Worm (Caenorhabditis elegans) whole organism, L3 larva: ENCODE measurements around the gene rpt-2.

ENCODE experiments used
- R02D3.7 ChIP-seq: fragments of 150-350 bp; optimal IDR thresholded peaks from 2 replicates; lab custom pipeline; 2014; ENCODE audit warnings: missing biosample characterization, missing genetic modification characterization
- ZK546.5 ChIP-seq: sonication (generic microtip); optimal IDR thresholded peaks from 2 replicates; lab custom pipeline; 2017; ENCODE audit warnings: missing biosample characterization, missing genetic modification characterization
- ama-1 ChIP-seq: fragments of 150-350 bp; optimal IDR thresholded peaks from 2 replicates; lab custom pipeline; 2018
- ceh-16 ChIP-seq: sonication (generic microtip); optimal IDR thresholded peaks from 2 replicates; lab custom pipeline; 2017; ENCODE audit warnings: missing biosample characterization, missing genetic modification characterization
- ceh-82 ChIP-seq: fragments of 150-350 bp; optimal IDR thresholded peaks from 2 replicates; lab custom pipeline; 2014; ENCODE audit warnings: missing biosample characterization, missing genetic modification characterization
- ceh-9 ChIP-seq: sonication (generic microtip); optimal IDR thresholded peaks from 2 replicates; lab custom pipeline; 2018; ENCODE audit warnings: missing biosample characterization, missing genetic modification characterization
- egl-5 ChIP-seq: fragments of 150-350 bp; optimal IDR thresholded peaks from 2 replicates; lab custom pipeline; 2017; ENCODE audit warnings: missing biosample characterization, missing genetic modification reagents, missing genetic modification characterization, inconsistent platforms
- elt-2 ChIP-seq: sonication (generic microtip); optimal IDR thresholded peaks from 2 replicates; lab custom pipeline; 2016; ENCODE audit warnings: missing genetic modification reagents, mild to moderate bottlenecking, missing genetic modification characterization, missing compliant biosample characterization
- elt-3 ChIP-seq, 3 experiments: fragments of 150-350 bp in 1 of 3; sonication (generic microtip) in 2 of 3; optimal IDR thresholded peaks; 2 replicates in 2 of 3; 4 replicates in 1 of 3; lab custom pipeline; 2014 to 2017; ENCODE audit warnings: missing biosample characterization in 3 of 3, missing genetic modification characterization in 3 of 3
- fkh-2 ChIP-seq: fragments of 150-350 bp; optimal IDR thresholded peaks from 2 replicates; lab custom pipeline; 2014; ENCODE audit warnings: missing biosample characterization, missing genetic modification reagents, missing genetic modification characterization
- jun-1 ChIP-seq: fragments of 150-350 bp; optimal IDR thresholded peaks from 2 replicates; lab custom pipeline; 2014; ENCODE audit warnings: missing biosample characterization, missing genetic modification reagents, missing genetic modification characterization
- lin-15B ChIP-seq: fragments of 150-350 bp; optimal IDR thresholded peaks from 2 replicates; lab custom pipeline; 2014; ENCODE audit warnings: missing biosample characterization, missing genetic modification characterization
- lsy-12 ChIP-seq: sonication (generic microtip); optimal IDR thresholded peaks from 2 replicates; lab custom pipeline; 2016; ENCODE audit warnings: mild to moderate bottlenecking, missing genetic modification characterization, missing compliant biosample characterization
- mdl-1 ChIP-seq: fragments of 150-350 bp; optimal IDR thresholded peaks from 2 replicates; lab custom pipeline; 2014; ENCODE audit warnings: missing biosample characterization, missing genetic modification characterization
- mml-1 ChIP-seq: fragments of 150-350 bp; sonication (generic microtip); optimal IDR thresholded peaks from 3 replicates; lab custom pipeline; 2014; ENCODE audit warnings: missing biosample characterization, missing genetic modification characterization
- nfya-1 ChIP-seq: sonication (generic microtip); optimal IDR thresholded peaks from 2 replicates; lab custom pipeline; 2017; ENCODE audit warnings: missing genetic modification characterization, mild to moderate bottlenecking, missing compliant biosample characterization, antibody characterized with exemption, moderate library complexity; ENCODE audit not compliant: insufficient read depth
- nhr-11 ChIP-seq: fragments of 150-350 bp; optimal IDR thresholded peaks from 2 replicates; lab custom pipeline; 2014; ENCODE audit warnings: missing biosample characterization, missing genetic modification characterization
- nhr-12 ChIP-seq: fragments of 150-350 bp; optimal IDR thresholded peaks from 2 replicates; lab custom pipeline; 2014; ENCODE audit warnings: missing biosample characterization, missing genetic modification characterization
- nhr-23 ChIP-seq: fragments of 150-350 bp; optimal IDR thresholded peaks from 2 replicates; lab custom pipeline; 2014; ENCODE audit warnings: missing biosample characterization, missing genetic modification reagents, missing genetic modification characterization
- nhr-237 ChIP-seq: fragments of 150-350 bp; optimal IDR thresholded peaks from 2 replicates; lab custom pipeline; 2014; ENCODE audit warnings: missing biosample characterization, missing genetic modification characterization
- nhr-43 ChIP-seq: sonication (generic microtip); optimal IDR thresholded peaks from 2 replicates; lab custom pipeline; 2016; ENCODE audit warnings: mild to moderate bottlenecking, missing genetic modification characterization, missing compliant biosample characterization; ENCODE audit not compliant: poor library complexity, severe bottlenecking
- nhr-76 ChIP-seq: fragments of 150-350 bp; sonication (generic microtip); optimal IDR thresholded peaks from 5 replicates; lab custom pipeline; 2014; ENCODE audit warnings: missing biosample characterization, missing genetic modification characterization
- pqm-1 ChIP-seq: fragments of 150-350 bp; optimal IDR thresholded peaks from 2 replicates; lab custom pipeline; 2017; ENCODE audit warnings: missing biosample characterization, missing genetic modification characterization, inconsistent platforms
- sea-2 ChIP-seq: fragments of 150-350 bp; sonication (generic microtip); optimal IDR thresholded peaks from 4 replicates; lab custom pipeline; 2014; ENCODE audit warnings: missing biosample characterization, missing genetic modification reagents, missing genetic modification characterization
- snpc-4 ChIP-seq: fragments of 150-350 bp; optimal IDR thresholded peaks from 2 replicates; lab custom pipeline; 2014; ENCODE audit warnings: missing biosample characterization, missing genetic modification characterization
- tbx-2 ChIP-seq: sonication (generic microtip); optimal IDR thresholded peaks from 2 replicates; lab custom pipeline; 2016; ENCODE audit warnings: mild to moderate bottlenecking, missing genetic modification characterization, missing compliant biosample characterization
- unc-62 ChIP-seq: fragments of 150-350 bp; sonication (generic microtip); optimal IDR thresholded peaks from 4 replicates; lab custom pipeline; 2014; ENCODE audit warnings: missing biosample characterization, missing genetic modification reagents, missing genetic modification characterization
- zag-1 ChIP-seq: fragments of 150-350 bp; optimal IDR thresholded peaks from 2 replicates; lab custom pipeline; 2014; ENCODE audit warnings: missing biosample characterization, missing genetic modification characterization
- ztf-4 ChIP-seq: fragments of 150-350 bp; optimal IDR thresholded peaks from 2 replicates; lab custom pipeline; 2014; ENCODE audit warnings: missing biosample characterization, missing genetic modification characterization

The rpt-2 gene

DNA sequence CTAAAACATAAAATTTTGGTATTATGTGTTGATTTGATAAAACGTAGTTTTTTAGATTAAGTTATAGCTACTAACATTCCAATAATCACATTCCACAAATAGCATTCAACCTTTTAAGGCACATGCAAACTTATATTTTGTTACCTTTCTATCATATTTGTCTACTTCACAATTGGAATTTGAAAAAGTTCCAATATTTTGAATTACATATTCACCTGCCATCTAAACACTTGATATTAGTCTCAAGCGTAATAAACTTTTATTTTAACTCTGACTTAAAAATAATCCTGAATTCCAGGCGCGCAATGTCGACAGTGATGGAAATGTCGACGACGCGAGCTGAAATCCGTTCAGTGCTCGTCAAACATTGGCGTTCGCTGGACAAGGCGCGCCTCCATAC is 41.7 kb downstream of the rpt-2 start, which contains the start of gene acy-2:
Gene acy-2, plus strand, starts transcription at position 301 of the 400 bp plus-strand sequence.
- TF ChIP-seq ceh-16 (tag; lab: Kevin White, UChicago): no peak
- no peak for TF ChIP-seq nhr-12 (tag; lab: Kevin White, UChicago)
- TF ChIP-seq nhr-43 (tag; lab: Kevin White, UChicago): no peak
- no peak for TF ChIP-seq sea-2 (GFP tag; lab: Kevin White, UChicago)

DNA sequence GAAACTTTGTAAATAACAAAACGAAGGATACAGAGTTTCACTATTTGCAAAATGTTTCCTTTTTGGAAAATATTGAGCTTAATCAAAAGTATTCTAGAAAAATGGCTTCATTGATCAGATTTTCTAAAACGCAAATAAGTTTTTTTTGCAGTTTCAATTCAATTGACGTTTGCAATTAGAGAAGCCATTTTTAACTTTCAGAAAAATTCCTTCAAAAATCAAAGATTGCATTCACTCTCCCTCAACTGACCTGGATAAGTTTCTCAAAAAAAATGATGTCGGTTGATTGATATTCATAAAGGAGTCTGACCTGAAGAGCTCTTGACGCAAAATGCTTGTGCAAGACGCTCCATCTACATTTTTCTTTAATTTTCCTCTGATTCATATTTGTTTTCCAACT is 43.8 kb downstream of the rpt-2 start:
- TF ChIP-seq nhr-23 (tag; lab: Kevin White, UChicago) (no peak), pqm-1 (tag; lab: Kevin White, UChicago) (no peak), ceh-9 (tag; lab: Kevin White, UChicago) (no peak), unc-62 (GFP tag; lab: Kevin White, UChicago) (no peak), ama-1 (lab: Kevin White, UChicago) (no peak), nhr-11 (tag; lab: Kevin White, UChicago) (no peak), mdl-1 (no peak), nhr-43 (tag; lab: Kevin White, UChicago) (no peak), mml-1 (no peak), elt-2 (no peak), nhr-12 (tag; lab: Kevin White, UChicago) (no peak), lsy-12 (no peak), zag-1 (tag; lab: Kevin White, UChicago) (no peak), R02D3.7 (tag; lab: Kevin White, UChicago) (no peak), fkh-2 (tag; lab: Kevin White, UChicago) (no peak), snpc-4 (tag; lab: Kevin White, UChicago) (no peak), nhr-237 (tag; lab: Kevin White, UChicago) (no peak)

ce11 chrV:5972582-5972981 is 44.9 kb downstream of the rpt-2 start:
- TF ChIP-seq elt-3 (tag; optimal IDR thresholded peaks at IDR 0.05; lab: Kevin White, UChicago): no peak
- TF ChIP-seq ceh-82 (tag; lab: Kevin White, UChicago): no peak
- TF ChIP-seq ztf-4 (tag; lab: Kevin White, UChicago): no peak
- no peak for TF ChIP-seq sea-2 (GFP tag; lab: Kevin White, UChicago)
- no peak for TF ChIP-seq egl-5 (tag; lab: Kevin White, UChicago)
- no peak for TF ChIP-seq nhr-23 (tag; lab: Kevin White, UChicago)
- no peak for TF ChIP-seq nfya-1 (tag; lab: Kevin White, UChicago)
- no peak for TF ChIP-seq lin-15B (tag; lab: Kevin White, UChicago)
- no peak for TF ChIP-seq jun-1 (tag; lab: Kevin White, UChicago)
- no peak for TF ChIP-seq tbx-2 (tag; lab: Kevin White, UChicago)
- no peak for TF ChIP-seq pqm-1 (tag; lab: Kevin White, UChicago)
- no peak for TF ChIP-seq ceh-9 (tag; lab: Kevin White, UChicago)
- TF ChIP-seq ceh-16 (tag; lab: Kevin White, UChicago): no peak
- TF ChIP-seq nhr-76 (tag; lab: Kevin White, UChicago): no peak
- no peak for TF ChIP-seq ZK546.5 (tag; lab: Kevin White, UChicago)
- TF ChIP-seq nhr-237 (tag; lab: Kevin White, UChicago): no peak
